Worm (Caenorhabditis elegans) whole organism, L4 larva: ENCODE measurements around the gene eelo-2.

Experiments used
- F44E2.7 ChIP-seq: fragments of 200-800 bp; sonication (Bioruptor generic); IDR thresholded peaks from 2 replicates; pipeline ENCODE4 v2.1.2; 2022; ENCODE audit warnings: missing genetic modification characterization, missing compliant biosample characterization
- aly-2 ChIP-seq: sonication (generic microtip); optimal IDR thresholded peaks from 2 replicates; lab custom pipeline; 2018; ENCODE audit warnings: missing biosample characterization, missing genetic modification characterization
- ceh-62 ChIP-seq: sonication (generic microtip); optimal IDR thresholded peaks from 2 replicates; lab custom pipeline; 2017; ENCODE audit warnings: missing biosample characterization, missing genetic modification characterization
- ctbp-1 ChIP-seq: fragments of 200-800 bp; sonication (Bioruptor generic); IDR thresholded peaks from 2 replicates; pipeline ENCODE4 v1.3.6; 2022; ENCODE audit warnings: missing genetic modification reagents, missing genetic modification characterization, missing compliant biosample characterization
- daf-12 ChIP-seq: fragments of 150-350 bp; optimal IDR thresholded peaks from 2 replicates; lab custom pipeline; 2014; ENCODE audit warnings: missing biosample characterization, missing genetic modification reagents, missing genetic modification characterization
- mdl-1 ChIP-seq, 2 experiments: fragments of 150-350 bp in 1 of 2; sonication (generic microtip) in 1 of 2; optimal IDR thresholded peaks; 2 replicates each; lab custom pipeline; 2014 to 2017; ENCODE audit warnings: missing biosample characterization in 2 of 2, missing genetic modification characterization in 2 of 2
- nhr-10 ChIP-seq: fragments of 150-350 bp; optimal IDR thresholded peaks from 2 replicates; lab custom pipeline; 2014; ENCODE audit warnings: missing biosample characterization, missing genetic modification characterization
- snpc-1.2 ChIP-seq: fragments of 200-800 bp; sonication (Bioruptor generic); IDR thresholded peaks from 2 replicates; pipeline ENCODE4 v1.3.6; 2022; ENCODE audit warnings: missing genetic modification reagents, missing genetic modification characterization, missing compliant biosample characterization
- snpc-4 ChIP-seq: fragments of 150-350 bp; optimal IDR thresholded peaks from 2 replicates; lab custom pipeline; 2014; ENCODE audit warnings: missing biosample characterization, missing genetic modification characterization
- tra-1 ChIP-seq: fragments of 200-800 bp; sonication (Bioruptor generic); IDR thresholded peaks from 2 replicates; pipeline ENCODE4 v1.3.6; 2022; ENCODE audit warnings: missing genetic modification reagents, missing genetic modification characterization, missing compliant biosample characterization
- vab-7 ChIP-seq: fragments of 200-800 bp; sonication (Bioruptor generic); IDR thresholded peaks from 2 replicates; pipeline ENCODE4 v1.3.6; 2022; ENCODE audit warnings: missing genetic modification reagents, missing genetic modification characterization, missing compliant biosample characterization
- zag-1 ChIP-seq: fragments of 150-350 bp; optimal IDR thresholded peaks from 2 replicates; lab custom pipeline; 2014; ENCODE audit warnings: missing biosample characterization, missing genetic modification characterization
- ztf-11 ChIP-seq: fragments of 150-350 bp; optimal IDR thresholded peaks from 2 replicates; lab custom pipeline; 2014; ENCODE audit warnings: missing biosample characterization, missing genetic modification characterization

- TF ChIP-seq snpc-1.2 (no peak), aly-2 (no peak), nhr-10 (tag; lab: Kevin White, UChicago) (no peak), ztf-11 (tag; lab: Kevin White, UChicago) (no peak), vab-7 (GFP tag; lab: Robert Waterston, UW) (no peak), snpc-4 (tag; lab: Kevin White, UChicago) (no peak), F44E2.7 (GFP tag; lab: Robert Waterston, UW) (no peak), mdl-1 (tag; optimal IDR thresholded peaks at IDR 0.05; lab: Kevin White, UChicago) (no peak), zag-1 (tag; lab: Kevin White, UChicago) (no peak), ctbp-1 (no peak), ceh-62 (tag; lab: Kevin White, UChicago) (no peak), daf-12 (tag; lab: Kevin White, UChicago) (no peak), tra-1 (GFP tag; lab: Robert Waterston, UW) (no peak)
Observed at ce11 chrIV:17255001-17255400, 5.1 kb downstream of the eelo-2 start, which contains the start of gene gtf-2E1.
